Worm (Caenorhabditis elegans) whole organism, mixed stage, embryonic: ENCODE measurements around the gene txt-4.

Experiments used
- blmp-1 ChIP-seq: fragments of 150-350 bp; optimal IDR thresholded peaks from 2 replicates; lab custom pipeline; 2014; ENCODE audit warnings: missing biosample characterization, missing genetic modification characterization
- mab-5 ChIP-seq: fragments of 150-350 bp; optimal IDR thresholded peaks from 2 replicates; lab custom pipeline; 2014; ENCODE audit warnings: missing biosample characterization, missing genetic modification characterization
- ztf-11 ChIP-seq: fragments of 150-350 bp; optimal IDR thresholded peaks from 2 replicates; lab custom pipeline; 2014; ENCODE audit warnings: missing biosample characterization, missing genetic modification characterization

ce11 chrIV:1559931-1560330 is 49.6 kb downstream of the txt-4 start, which contains the start of gene Y41D4B.17:
- no peak for TF ChIP-seq mab-5 (tag; lab: Kevin White, UChicago)
- TF ChIP-seq ztf-11 (tag; lab: Kevin White, UChicago) = no peak
- TF ChIP-seq blmp-1 (tag; lab: Kevin White, UChicago) = no peak
